Fruit fly (Drosophila melanogaster): ENCODE data around the gene CG12231.

CG12231 gene

dm6 chrX:19497782-19498440, 33.6 kb downstream of the CG12231 start (continued):
- TF ChIP-seq CG6791 (GFP tag; IDR thresholded peaks at IDR 0.05; ENCODE audit: partially characterized antibody) (no peak), kah (GFP tag; optimal IDR thresholded peaks at IDR 0.05) (no peak), CG3726 (GFP tag; IDR thresholded peaks at IDR 0.05) (no peak), dmrt99B (tag; optimal IDR thresholded peaks at IDR 0.05) (no peak), CG2129 (GFP tag; IDR thresholded peaks at IDR 0.05; ENCODE audit: partially characterized antibody) (no peak), ATbp (GFP tag; optimal IDR thresholded peaks at IDR 0.05) (no peak), nom (GFP tag; optimal IDR thresholded peaks at IDR 0.05) (peak; percentile 67), cwo (GFP tag; optimal IDR thresholded peaks at IDR 0.05) (peak; percentile 88), CG6765 (GFP tag; optimal IDR thresholded peaks at IDR 0.05) (peak; percentile 16), CG8944 (GFP tag; optimal IDR thresholded peaks at IDR 0.05) (no peak), Hr39 (optimal IDR thresholded peaks at IDR 0.05) (no peak), eyg (GFP tag; optimal IDR thresholded peaks at IDR 0.05) (no peak), CG8765 (GFP tag; IDR thresholded peaks at IDR 0.05) (no peak), CG16779 (GFP tag; IDR thresholded peaks at IDR 0.05) (peak; percentile 15; the same call in 1 of the 2 replicates), fd3F (GFP tag; optimal IDR thresholded peaks at IDR 0.05) (no peak), CG4424 (GFP tag; optimal IDR thresholded peaks at IDR 0.05) (no peak), CG1647 (GFP tag; optimal IDR thresholded peaks at IDR 0.05) (no peak), D19B (GFP tag; optimal IDR thresholded peaks at IDR 0.05) (peak; percentile 98), CG3065 (GFP tag; optimal IDR thresholded peaks at IDR 0.05) (no peak), CG12071 (GFP tag; optimal IDR thresholded peaks at IDR 0.05) (peak; percentile 10), Usf (GFP tag; optimal IDR thresholded peaks at IDR 0.05) (no peak), her (GFP tag; optimal IDR thresholded peaks at IDR 0.05) (peak; percentile 16), Side (GFP tag; optimal IDR thresholded peaks at IDR 0.05) (no peak), stwl (tag; optimal IDR thresholded peaks at IDR 0.05) (no peak), CG17359 (tag; optimal IDR thresholded peaks at IDR 0.05) (no peak), CG18764 (GFP tag; optimal IDR thresholded peaks at IDR 0.05) (no peak), emc (GFP tag; optimal IDR thresholded peaks at IDR 0.05) (no peak), CG12104 (GFP tag; optimal IDR thresholded peaks at IDR 0.05) (no peak), CG6175 (GFP tag; IDR thresholded peaks at IDR 0.05) (no peak), vvl (GFP tag; IDR thresholded peaks at IDR 0.05) (no peak), zf30C (GFP tag; optimal IDR thresholded peaks at IDR 0.05) (no peak), CG17361 (GFP tag; IDR thresholded peaks at IDR 0.05) (no peak), CG14441 (GFP tag; IDR thresholded peaks at IDR 0.05) (0 out of 2 replicates have a peak, but pooled peaks have one; percentile 5), HLH54F (GFP tag; optimal IDR thresholded peaks at IDR 0.05) (no peak), CG15601 (tag; optimal IDR thresholded peaks at IDR 0.05) (no peak), Oli (tag; optimal IDR thresholded peaks at IDR 0.05) (no peak), fru (optimal IDR thresholded peaks at IDR 0.05) (no peak), chm (GFP tag; IDR thresholded peaks at IDR 0.05) (no peak; the same call in 1 of the 2 replicates), vnd (GFP tag; IDR thresholded peaks at IDR 0.05; ENCODE audit: partially characterized antibody) (no peak), p53 (GFP tag; optimal IDR thresholded peaks at IDR 0.05) (no peak), pros (GFP tag; optimal IDR thresholded peaks at IDR 0.05) (no peak), sug (tag; optimal IDR thresholded peaks at IDR 0.05) (peak; percentile 92), tgo (GFP tag; IDR thresholded peaks at IDR 0.05) (no peak), Doc3 (GFP tag; IDR thresholded peaks at IDR 0.05; ENCODE audit: partially characterized antibody) (no peak), E2f1 (GFP tag; IDR thresholded peaks at IDR 0.05) (no peak), Hr3 (GFP tag; optimal IDR thresholded peaks at IDR 0.05) (no peak), gsb-n (tag; optimal IDR thresholded peaks at IDR 0.05) (no peak), CG13775 (GFP tag; optimal IDR thresholded peaks at IDR 0.05) (no peak), HLH4C (GFP tag; IDR thresholded peaks at IDR 0.05; ENCODE audit: partially characterized antibody) (no peak), PHDP (tag; optimal IDR thresholded peaks at IDR 0.05) (no peak), CG16813 (GFP tag; IDR thresholded peaks at IDR 0.05; ENCODE audit: partially characterized antibody) (no peak)
